Fruit fly (Drosophila melanogaster) whole organism, embryonic: Measurements from ENCODE around the gene Pisd.
A peak's percentile ranks its signal among the peaks of the same experiment; 100 is the strongest.

Experiments used
- Aef1 ChIP-seq: fragments of 200-800 bp; sonication (Bioruptor generic); IDR thresholded peaks from 3 replicates; pipeline ENCODE4 v1.3.6; 2022; ENCODE audit warnings: missing biosample characterization, missing genetic modification characterization
- Antp ChIP-seq: fragments of 200-800 bp; sonication (Bioruptor generic); optimal IDR thresholded peaks from 3 replicates; lab custom pipeline; 2016; ENCODE audit warnings: missing biosample characterization, missing genetic modification characterization
- CG10209 ChIP-seq: fragments of 200-800 bp; sonication (Bioruptor generic); optimal IDR thresholded peaks from 3 replicates; lab custom pipeline; 2017; ENCODE audit warnings: missing biosample characterization, mild to moderate bottlenecking, missing genetic modification characterization, missing genetic modification reagents
- CG10565 ChIP-seq: fragments of 200-800 bp; sonication (Bioruptor generic); optimal IDR thresholded peaks from 3 replicates; lab custom pipeline; 2016; ENCODE audit warnings: missing biosample characterization, mild to moderate bottlenecking, missing genetic modification characterization
- CG11560 ChIP-seq: fragments of 200-800 bp; sonication (Bioruptor generic); IDR thresholded peaks from 3 replicates; pipeline ENCODE4 v1.3.6; 2022; ENCODE audit warnings: missing biosample characterization, missing genetic modification characterization
- CG12155 ChIP-seq: fragments of 200-800 bp; sonication (Bioruptor generic); optimal IDR thresholded peaks from 3 replicates; lab custom pipeline; 2016; ENCODE audit warnings: missing biosample characterization, missing genetic modification characterization
- CG12769 ChIP-seq: fragments of 200-800 bp; sonication (Bioruptor generic); optimal IDR thresholded peaks from 2 replicates; lab custom pipeline; 2019; ENCODE audit warnings: missing biosample characterization, mild to moderate bottlenecking, missing genetic modification characterization, moderate library complexity
- CG14441 ChIP-seq: fragments of 200-800 bp; sonication (Bioruptor generic); IDR thresholded peaks from 2 replicates; pipeline ENCODE4 v1.3.6; 2022; ENCODE audit warnings: missing biosample characterization, missing genetic modification characterization
- CG1647 ChIP-seq: fragments of 200-800 bp; sonication (Bioruptor generic); optimal IDR thresholded peaks from 3 replicates; lab custom pipeline; 2016; ENCODE audit warnings: missing biosample characterization, missing genetic modification characterization
- CG16863 ChIP-seq: fragments of 200-800 bp; sonication (Bioruptor generic); optimal IDR thresholded peaks from 3 replicates; lab custom pipeline; 2016; ENCODE audit warnings: missing biosample characterization, missing genetic modification characterization
- CG17829 ChIP-seq: fragments of 200-800 bp; optimal IDR thresholded peaks from 2 replicates; lab custom pipeline; 2019; ENCODE audit warnings: missing biosample characterization, mild to moderate bottlenecking, missing genetic modification characterization, moderate library complexity
- CG18262 ChIP-seq: fragments of 200-800 bp; optimal IDR thresholded peaks from 3 replicates; lab custom pipeline; 2019; ENCODE audit warnings: missing biosample characterization, mild to moderate bottlenecking, missing genetic modification characterization, moderate library complexity
- CG3163 ChIP-seq: fragments of 200-800 bp; sonication (Bioruptor generic); optimal IDR thresholded peaks from 3 replicates; lab custom pipeline; 2016; ENCODE audit warnings: missing biosample characterization, missing genetic modification characterization
- CG34224 ChIP-seq: fragments of 200-800 bp; sonication (Bioruptor generic); IDR thresholded peaks from 3 replicates; pipeline ENCODE4 v1.3.6; 2022; ENCODE audit warnings: missing biosample characterization, missing genetic modification characterization; ENCODE audit not compliant: partially characterized antibody
- CG42726 ChIP-seq: fragments of 200-800 bp; sonication (Bioruptor generic); IDR thresholded peaks from 2 replicates; pipeline ENCODE4 v1.3.6; 2022; ENCODE audit warnings: missing biosample characterization, missing genetic modification characterization; ENCODE audit not compliant: partially characterized antibody
- CG4820 ChIP-seq: fragments of 200-800 bp; sonication (Bioruptor generic); optimal IDR thresholded peaks from 3 replicates; lab custom pipeline; 2016; ENCODE audit warnings: missing biosample characterization, missing genetic modification characterization
- CG6272 ChIP-seq: fragments of 200-800 bp; sonication (Bioruptor generic); IDR thresholded peaks from 2 replicates; pipeline ENCODE4 v1.3.6; 2022; ENCODE audit warnings: missing biosample characterization, missing genetic modification characterization
- CG7372 ChIP-seq: fragments of 200-800 bp; sonication (Bioruptor generic); IDR thresholded peaks from 2 replicates; pipeline ENCODE4 v1.3.6; 2022; ENCODE audit warnings: missing biosample characterization, missing genetic modification characterization
- CG7556 ChIP-seq: fragments of 200-800 bp; sonication (Bioruptor generic); optimal IDR thresholded peaks from 2 replicates; lab custom pipeline; 2017; ENCODE audit warnings: missing biosample characterization, mild to moderate bottlenecking, missing genetic modification characterization
- CG7963 ChIP-seq: fragments of 200-800 bp; sonication (Bioruptor generic); IDR thresholded peaks from 3 replicates; pipeline ENCODE4 v1.3.6; 2022; ENCODE audit warnings: missing biosample characterization, missing genetic modification characterization; ENCODE audit not compliant: partially characterized antibody
- CG8944 ChIP-seq: fragments of 200-800 bp; sonication (Bioruptor generic); optimal IDR thresholded peaks from 3 replicates; lab custom pipeline; 2016; ENCODE audit warnings: missing biosample characterization, missing genetic modification characterization
- CG9932 ChIP-seq: fragments of 200-800 bp; sonication (Bioruptor generic); IDR thresholded peaks from 2 replicates; pipeline ENCODE4 v1.3.6; 2022; ENCODE audit warnings: missing biosample characterization, missing genetic modification characterization
- CHES-1-like ChIP-seq: fragments of 200-800 bp; sonication (Bioruptor generic); optimal IDR thresholded peaks from 2 replicates; lab custom pipeline; 2016; ENCODE audit warnings: missing biosample characterization, missing genetic modification characterization
- Dref ChIP-seq: fragments of 200-800 bp; sonication (Bioruptor generic); IDR thresholded peaks from 2 replicates; pipeline ENCODE4 v1.3.6; 2022; ENCODE audit warnings: missing biosample characterization, missing genetic modification characterization
- HmgZ ChIP-seq: fragments of 200-800 bp; sonication (Bioruptor generic); optimal IDR thresholded peaks from 2 replicates; lab custom pipeline; 2018; ENCODE audit warnings: missing biosample characterization, mild to moderate bottlenecking, missing genetic modification characterization
- Lim3 ChIP-seq: fragments of 200-800 bp; sonication (Bioruptor generic); IDR thresholded peaks from 2 replicates; pipeline ENCODE4 v1.3.6; 2022; ENCODE audit warnings: missing biosample characterization, missing genetic modification characterization
- MESR4 ChIP-seq: fragments of 200-800 bp; sonication (Bioruptor generic); optimal IDR thresholded peaks from 2 replicates; lab custom pipeline; 2018; ENCODE audit warnings: missing biosample characterization, mild to moderate bottlenecking, missing genetic modification characterization, moderate library complexity
- NC2α ChIP-seq: fragments of 200-800 bp; sonication (Bioruptor generic); optimal IDR thresholded peaks from 2 replicates; lab custom pipeline; 2016; ENCODE audit warnings: missing biosample characterization, missing genetic modification characterization
- Optix ChIP-seq: fragments of 200-800 bp; sonication (Bioruptor generic); IDR thresholded peaks from 3 replicates; pipeline ENCODE4 v1.3.6; 2022; ENCODE audit warnings: missing biosample characterization, missing genetic modification characterization
- Pdp1 ChIP-seq, 2 experiments: fragments of 200-800 bp; sonication (Bioruptor generic); optimal IDR thresholded peaks; 3 replicates each; lab custom pipeline; 2016; ENCODE audit warnings: missing biosample characterization in 2 of 2, missing genetic modification characterization in 2 of 2, mild to moderate bottlenecking in 1 of 2, moderate library complexity in 1 of 2
- Sox100B ChIP-seq: fragments of 200-800 bp; sonication (Bioruptor generic); optimal IDR thresholded peaks from 3 replicates; lab custom pipeline; 2018; ENCODE audit warnings: missing biosample characterization, mild to moderate bottlenecking, missing genetic modification characterization
- Xrp1 ChIP-seq: fragments of 200-800 bp; sonication (Bioruptor generic); IDR thresholded peaks from 2 replicates; pipeline ENCODE4 v1.3.6; 2022; ENCODE audit warnings: missing biosample characterization, missing genetic modification characterization
- abd-A ChIP-seq: fragments of 200-800 bp; sonication (Bioruptor generic); optimal IDR thresholded peaks from 3 replicates; lab custom pipeline; 2019; ENCODE audit warnings: missing biosample characterization, mild to moderate bottlenecking, missing genetic modification characterization, moderate library complexity
- bcd ChIP-seq: fragments of 200-800 bp; sonication (Bioruptor generic); optimal IDR thresholded peaks from 2 replicates; lab custom pipeline; 2017; ENCODE audit warnings: missing biosample characterization, mild to moderate bottlenecking, missing genetic modification characterization
- cad ChIP-seq: fragments of >200 bp; optimal IDR thresholded peaks from 2 replicates; lab custom pipeline; 2017; ENCODE audit warnings: missing biosample characterization, missing genetic modification characterization
- chn ChIP-seq: fragments of 200-800 bp; sonication (Bioruptor generic); optimal IDR thresholded peaks from 2 replicates; lab custom pipeline; 2016; ENCODE audit warnings: missing biosample characterization, missing genetic modification characterization
- crp ChIP-seq, 2 experiments: fragments of 200-800 bp; sonication (Bioruptor generic); optimal IDR thresholded peaks; 2 replicates in 1 of 2; 3 replicates in 1 of 2; lab custom pipeline; 2017; ENCODE audit warnings: missing biosample characterization in 2 of 2, missing genetic modification characterization in 2 of 2, mild to moderate bottlenecking in 1 of 2, moderate library complexity in 1 of 2
- gce ChIP-seq: fragments of 200-800 bp; sonication (Bioruptor generic); IDR thresholded peaks from 3 replicates; pipeline ENCODE4 v1.3.6; 2022; ENCODE audit warnings: missing biosample characterization, missing genetic modification characterization
- gsb-n ChIP-seq: fragments of 200-800 bp; sonication (Bioruptor generic); optimal IDR thresholded peaks from 3 replicates; lab custom pipeline; 2018; ENCODE audit warnings: missing biosample characterization, mild to moderate bottlenecking, missing genetic modification characterization
- ind ChIP-seq: fragments of 200-800 bp; sonication (Bioruptor generic); optimal IDR thresholded peaks from 3 replicates; lab custom pipeline; 2016; ENCODE audit warnings: missing biosample characterization, missing genetic modification characterization
- kni ChIP-seq: fragments of 200-800 bp; sonication (Bioruptor generic); optimal IDR thresholded peaks from 3 replicates; lab custom pipeline; 2017; ENCODE audit warnings: mild to moderate bottlenecking, missing biosample characterization, missing genetic modification reagents, missing genetic modification characterization
- luna ChIP-seq: fragments of 200-800 bp; sonication (Bioruptor generic); optimal IDR thresholded peaks from 2 replicates; lab custom pipeline; 2016; ENCODE audit warnings: missing biosample characterization, missing genetic modification characterization
- mirr ChIP-seq: fragments of 200-800 bp; sonication (Bioruptor generic); optimal IDR thresholded peaks from 3 replicates; lab custom pipeline; 2018; ENCODE audit warnings: missing biosample characterization, mild to moderate bottlenecking, missing genetic modification characterization
- pb ChIP-seq: fragments of 200-800 bp; sonication (Bioruptor generic); optimal IDR thresholded peaks from 3 replicates; lab custom pipeline; 2016; ENCODE audit warnings: missing biosample characterization, missing genetic modification characterization
- phol ChIP-seq: fragments of 200-800 bp; sonication (Bioruptor generic); optimal IDR thresholded peaks from 3 replicates; lab custom pipeline; 2018; ENCODE audit warnings: missing biosample characterization, mild to moderate bottlenecking, missing genetic modification characterization, moderate library complexity
- row ChIP-seq: fragments of 200-800 bp; sonication (Bioruptor generic); IDR thresholded peaks from 3 replicates; pipeline ENCODE4 v1.3.6; 2022; ENCODE audit warnings: missing biosample characterization, missing genetic modification characterization
- salm ChIP-seq: fragments of 200-800 bp; sonication (Bioruptor generic); optimal IDR thresholded peaks from 2 replicates; lab custom pipeline; 2018; ENCODE audit warnings: missing biosample characterization, mild to moderate bottlenecking, missing genetic modification characterization
- tap ChIP-seq: fragments of 200-800 bp; optimal IDR thresholded peaks from 3 replicates; lab custom pipeline; 2019; ENCODE audit warnings: missing biosample characterization, mild to moderate bottlenecking, missing genetic modification characterization, moderate library complexity
- wek ChIP-seq: fragments of 200-800 bp; sonication (Bioruptor generic); optimal IDR thresholded peaks from 3 replicates; lab custom pipeline; 2018; ENCODE audit warnings: missing biosample characterization, mild to moderate bottlenecking, missing genetic modification characterization, moderate library complexity
- yki ChIP-seq: fragments of >200 bp; optimal IDR thresholded peaks from 3 replicates; lab custom pipeline; 2018
- zen ChIP-seq: fragments of 200-800 bp; sonication (Bioruptor generic); optimal IDR thresholded peaks from 3 replicates; lab custom pipeline; 2018; ENCODE audit warnings: missing biosample characterization, mild to moderate bottlenecking, missing genetic modification characterization, moderate library complexity
- zfh1 ChIP-seq: fragments of 200-800 bp; sonication (Bioruptor generic); IDR thresholded peaks from 3 replicates; pipeline ENCODE4 v1.3.6; 2022; ENCODE audit warnings: missing biosample characterization, missing genetic modification characterization

Pisd gene

dm6 chr3R:24058041-24058440 lies 7.5 kb downstream of the Pisd start, which contains the start of gene SMC1 (continued):
- TF ChIP-seq CG11560 (tag; lab: Robert Waterston, UW), result peak; percentile 19; the same call in 1 of the 3 replicates
- no peak for TF ChIP-seq NC2α
- TF ChIP-seq cad, result no peak
- TF ChIP-seq Sox100B (GFP tag; lab: Kevin White, UChicago), result no peak
- TF ChIP-seq abd-A, result no peak
- TF ChIP-seq CG4820 (GFP tag; lab: Kevin White, UChicago), result no peak
- TF ChIP-seq Antp (GFP tag; lab: Kevin White, UChicago), result peak; percentile 47
- TF ChIP-seq mirr (GFP tag; lab: Kevin White, UChicago), result no peak
- TF ChIP-seq phol (tag; lab: Kevin White, UChicago), result peak; percentile 83
- TF ChIP-seq crp (GFP tag; optimal IDR thresholded peaks at IDR 0.05; lab: Kevin White, UChicago), result peak in 1 of 2 experiments; percentile 25
- peak; percentile 72 for TF ChIP-seq HmgZ
- TF ChIP-seq Lim3 (GFP tag; lab: Robert Waterston, UW), result no peak
- TF ChIP-seq bcd, result no peak
- TF ChIP-seq gsb-n (tag; lab: Kevin White, UChicago), result no peak
- no peak for TF ChIP-seq tap
- TF ChIP-seq CG12769, result peak; percentile 53
- peak; percentile 89 for TF ChIP-seq row
- no peak for TF ChIP-seq CG16863 (GFP tag; lab: Kevin White, UChicago)
- TF ChIP-seq pb (GFP tag; lab: Kevin White, UChicago), result no peak
- TF ChIP-seq Dref (GFP tag; lab: Robert Waterston, UW), result peak; percentile 96
- TF ChIP-seq CG8944 (GFP tag; lab: Kevin White, UChicago), result no peak
- TF ChIP-seq zen (tag; lab: Kevin White, UChicago), result peak; percentile 44
- TF ChIP-seq Pdp1 (GFP tag; optimal IDR thresholded peaks at IDR 0.05; lab: Kevin White, UChicago), result peak in 1 of 2 experiments; percentile 23
- peak; percentile 100 for TF ChIP-seq CG34224 (GFP tag; lab: Robert Waterston, UW)
- peak; percentile 81 for TF ChIP-seq CHES-1-like (GFP tag; lab: Kevin White, UChicago)
- TF ChIP-seq Optix (GFP tag; lab: Robert Waterston, UW), result no peak
- peak; percentile 99 for TF ChIP-seq CG42726 (GFP tag; lab: Robert Waterston, UW)
- peak; percentile 68 for TF ChIP-seq CG17829 (tag; lab: Kevin White, UChicago)
- TF ChIP-seq Xrp1, result peak; percentile 31; the same call in 1 of the 2 replicates
- TF ChIP-seq CG6272 (GFP tag; lab: Robert Waterston, UW), result no peak; the same call in 1 of the 2 replicates
- TF ChIP-seq luna (GFP tag; lab: Kevin White, UChicago), result peak; percentile 13
- no peak for TF ChIP-seq ind (GFP tag; lab: Kevin White, UChicago)
- no peak for TF ChIP-seq zfh1
- TF ChIP-seq wek (GFP tag; lab: Kevin White, UChicago), result peak; percentile 18
- no peak for TF ChIP-seq CG10565 (GFP tag; lab: Kevin White, UChicago)
- no peak for TF ChIP-seq yki (lab: Kevin White, UChicago)
- TF ChIP-seq CG10209 (GFP tag; lab: Kevin White, UChicago), result no peak
- peak; percentile 15 for TF ChIP-seq CG18262 (tag; lab: Kevin White, UChicago)
- TF ChIP-seq gce (GFP tag; lab: Robert Waterston, UW), result no peak
- TF ChIP-seq chn (GFP tag; lab: Kevin White, UChicago), result peak; percentile 10
- TF ChIP-seq MESR4 (GFP tag; lab: Kevin White, UChicago), result peak; percentile 86
- no peak for TF ChIP-seq CG7556
- no peak for TF ChIP-seq kni
- no peak for TF ChIP-seq salm (tag; lab: Kevin White, UChicago)
- no peak for TF ChIP-seq Aef1 (GFP tag; lab: Robert Waterston, UW)
- TF ChIP-seq CG7963 (GFP tag; lab: Robert Waterston, UW), result peak; percentile 99
- TF ChIP-seq CG9932 (GFP tag; lab: Robert Waterston, UW), result no peak
- TF ChIP-seq CG1647 (GFP tag; lab: Kevin White, UChicago), result peak; percentile 25
- TF ChIP-seq CG14441 (GFP tag; lab: Robert Waterston, UW), result no peak
- TF ChIP-seq CG3163 (GFP tag; lab: Kevin White, UChicago), result peak; percentile 43
- peak; percentile 33; the same call in 1 of the 2 replicates for TF ChIP-seq CG7372 (GFP tag; lab: Robert Waterston, UW)
- peak; percentile 13 for TF ChIP-seq CG12155
